Worm (Caenorhabditis elegans): ENCODE measurements around the gene H41C03.2.

ce11 chrII:5827364-5827763 lies 24.5 kb downstream of the H41C03.2 start, which contains the start of gene tbc-2:
- no peak for TF ChIP-seq dao-5 (tag; optimal IDR thresholded peaks at IDR 0.05)
- TF ChIP-seq W03F9.2 (tag; optimal IDR thresholded peaks at IDR 0.05): no peak
- TF ChIP-seq him-1 (tag; optimal IDR thresholded peaks at IDR 0.05): no peak
